Worm (Caenorhabditis elegans) whole organism, young adult: ENCODE measurements around the gene M03C11.6.
A peak's percentile ranks its signal among the peaks of the same experiment; 100 is the strongest.

ENCODE experiments used
- C17E4.6 ChIP-seq: fragments of 200-800 bp; sonication (Bioruptor generic); IDR thresholded peaks from 2 replicates; pipeline ENCODE4 v1.3.6; 2022; ENCODE audit warnings: missing genetic modification reagents, missing genetic modification characterization, missing compliant biosample characterization
- F10E7.11 ChIP-seq: sonication (generic microtip); optimal IDR thresholded peaks from 2 replicates; lab custom pipeline; 2017; ENCODE audit warnings: mild to moderate bottlenecking, missing genetic modification characterization, moderate library complexity, missing compliant biosample characterization
- F22D6.2 ChIP-seq: sonication (generic microtip); optimal IDR thresholded peaks from 2 replicates; lab custom pipeline; 2016; ENCODE audit warnings: mild to moderate bottlenecking, missing genetic modification characterization, missing compliant biosample characterization
- F23B12.7 ChIP-seq: sonication (generic microtip); optimal IDR thresholded peaks from 2 replicates; lab custom pipeline; 2017; ENCODE audit warnings: missing genetic modification characterization, mild to moderate bottlenecking, missing compliant biosample characterization, antibody characterized with exemption, moderate library complexity; ENCODE audit not compliant: insufficient read depth
- F33H1.4 ChIP-seq: fragments of 200-800 bp; sonication (Bioruptor generic); IDR thresholded peaks from 2 replicates; pipeline ENCODE4 v1.3.6; 2022; ENCODE audit warnings: missing genetic modification reagents, missing genetic modification characterization, missing compliant biosample characterization
- F39B2.1 ChIP-seq: fragments of 200-800 bp; sonication (Bioruptor generic); IDR thresholded peaks from 2 replicates; pipeline ENCODE4 v1.3.6; 2022; ENCODE audit warnings: missing genetic modification reagents, missing genetic modification characterization, missing compliant biosample characterization
- Y79H2A.3 ChIP-seq: fragments of 200-800 bp; sonication (Bioruptor generic); conservative IDR thresholded peaks from 2 replicates; pipeline ENCODE4 v1.3.6; 2022; ENCODE audit warnings: missing genetic modification reagents, missing genetic modification characterization, missing compliant biosample characterization
- aptf-3 ChIP-seq: fragments of 200-800 bp; sonication (Bioruptor generic); IDR thresholded peaks from 2 replicates; pipeline ENCODE4 v1.3.6; 2022; ENCODE audit warnings: missing genetic modification characterization, missing compliant biosample characterization
- atf-7 ChIP-seq: sonication (generic microtip); optimal IDR thresholded peaks from 2 replicates; lab custom pipeline; 2017; ENCODE audit warnings: mild to moderate bottlenecking, missing genetic modification characterization, missing compliant biosample characterization
- attf-3 ChIP-seq: fragments of 200-800 bp; sonication (Bioruptor generic); conservative IDR thresholded peaks from 2 replicates; pipeline ENCODE4 v1.3.6; 2022; ENCODE audit warnings: missing genetic modification reagents, missing genetic modification characterization, missing compliant biosample characterization
- attf-5 ChIP-seq: fragments of 200-800 bp; sonication (Bioruptor generic); optimal IDR thresholded peaks from 2 replicates; lab custom pipeline; 2018; ENCODE audit warnings: mild to moderate bottlenecking, missing genetic modification characterization, missing compliant biosample characterization
- attf-6 ChIP-seq: fragments of 200-800 bp; sonication (Bioruptor generic); IDR thresholded peaks from 2 replicates; pipeline ENCODE4 v1.3.6; 2022; ENCODE audit warnings: missing genetic modification reagents, missing genetic modification characterization, missing compliant biosample characterization
- bed-1 ChIP-seq: fragments of 200-800 bp; sonication (Bioruptor generic); IDR thresholded peaks from 2 replicates; pipeline ENCODE4 v1.3.6; 2022; ENCODE audit warnings: missing genetic modification reagents, missing genetic modification characterization, missing compliant biosample characterization
- cebp-1 ChIP-seq, 2 experiments: fragments of 200-800 bp in 1 of 2; sonication (Bioruptor generic) in 1 of 2; sonication (generic microtip) in 1 of 2; IDR thresholded peaks in 1 of 2; optimal IDR thresholded peaks in 1 of 2; 2 replicates each; pipeline versions ENCODE4 v1.3.6 to Lab custom; 2017 to 2022; ENCODE audit warnings: missing compliant biosample characterization in 2 of 2, missing genetic modification characterization in 2 of 2, mild to moderate bottlenecking in 1 of 2, missing genetic modification reagents in 1 of 2, moderate library complexity in 1 of 2
- cebp-2 ChIP-seq: fragments of 200-800 bp; sonication (Bioruptor generic); IDR thresholded peaks from 2 replicates; pipeline ENCODE4 v1.3.6; 2022; ENCODE audit warnings: missing genetic modification characterization, missing compliant biosample characterization
- ceh-100 ChIP-seq: fragments of 200-800 bp; sonication (Bioruptor generic); IDR thresholded peaks from 2 replicates; pipeline ENCODE4 v1.3.6; 2022; ENCODE audit warnings: missing genetic modification reagents, missing genetic modification characterization, missing compliant biosample characterization
- ceh-27 ChIP-seq: fragments of 200-800 bp; sonication (Bioruptor generic); optimal IDR thresholded peaks from 2 replicates; lab custom pipeline; 2018; ENCODE audit warnings: mild to moderate bottlenecking, missing genetic modification characterization, moderate library complexity, missing compliant biosample characterization
- ceh-58 ChIP-seq: fragments of 200-800 bp; sonication (Bioruptor generic); IDR thresholded peaks from 2 replicates; pipeline ENCODE4 v1.3.6; 2022; ENCODE audit warnings: missing genetic modification characterization, missing compliant biosample characterization
- ceh-79 ChIP-seq: sonication (generic microtip); optimal IDR thresholded peaks from 2 replicates; lab custom pipeline; 2017; ENCODE audit warnings: mild to moderate bottlenecking, missing genetic modification characterization, missing compliant biosample characterization
- ceh-91 ChIP-seq: fragments of 200-800 bp; sonication (Bioruptor generic); IDR thresholded peaks from 2 replicates; pipeline ENCODE4 v1.3.6; 2022; ENCODE audit warnings: missing genetic modification reagents, missing genetic modification characterization, missing compliant biosample characterization
- dpff-1 ChIP-seq: sonication (generic microtip); optimal IDR thresholded peaks from 2 replicates; lab custom pipeline; 2017; ENCODE audit warnings: mild to moderate bottlenecking, missing genetic modification characterization, missing compliant biosample characterization
- dpl-1 ChIP-seq: fragments of 150-350 bp; optimal IDR thresholded peaks from 2 replicates; lab custom pipeline; 2014; ENCODE audit warnings: missing biosample characterization, missing genetic modification reagents, missing genetic modification characterization
- egl-44 ChIP-seq: fragments of 200-800 bp; sonication (Bioruptor generic); IDR thresholded peaks from 2 replicates; pipeline ENCODE4 v1.3.6; 2022; ENCODE audit warnings: missing genetic modification reagents, missing genetic modification characterization, missing compliant biosample characterization
- egrh-3 ChIP-seq: fragments of 200-800 bp; sonication (Bioruptor generic); IDR thresholded peaks from 2 replicates; pipeline ENCODE4 v1.3.6; 2022; ENCODE audit warnings: missing genetic modification reagents, missing genetic modification characterization, missing compliant biosample characterization
- ets-4 ChIP-seq: fragments of 200-800 bp; sonication (Bioruptor generic); optimal IDR thresholded peaks from 2 replicates; lab custom pipeline; 2018; ENCODE audit warnings: mild to moderate bottlenecking, missing genetic modification characterization, missing compliant biosample characterization
- fkh-3 ChIP-seq: sonication (generic microtip); optimal IDR thresholded peaks from 2 replicates; lab custom pipeline; 2016; ENCODE audit warnings: mild to moderate bottlenecking, missing genetic modification characterization, missing compliant biosample characterization
- him-1 ChIP-seq: sonication (generic microtip); optimal IDR thresholded peaks from 2 replicates; lab custom pipeline; 2016; ENCODE audit warnings: missing genotype, missing genetic modification reagents, missing genetic modification characterization, missing compliant biosample characterization
- hlh-12 ChIP-seq: sonication (generic microtip); optimal IDR thresholded peaks from 2 replicates; lab custom pipeline; 2016; ENCODE audit warnings: missing genetic modification characterization, missing compliant biosample characterization
- hsf-1 ChIP-seq: fragments of 200-800 bp; sonication (Bioruptor generic); IDR thresholded peaks from 2 replicates; pipeline ENCODE4 v1.3.6; 2022; ENCODE audit warnings: missing genetic modification reagents, missing genetic modification characterization, missing compliant biosample characterization
- let-607 ChIP-seq, 2 experiments: fragments of 200-800 bp in 1 of 2; sonication (Bioruptor generic) in 1 of 2; sonication (generic microtip) in 1 of 2; optimal IDR thresholded peaks; 2 replicates each; lab custom pipeline; 2016 to 2018; ENCODE audit warnings: mild to moderate bottlenecking in 2 of 2, missing compliant biosample characterization in 2 of 2, missing genetic modification characterization in 2 of 2, moderate library complexity in 2 of 2, missing genotype in 1 of 2
- lin-26 ChIP-seq: fragments of 200-800 bp; sonication (Bioruptor generic); IDR thresholded peaks from 2 replicates; pipeline ENCODE4 v1.3.6; 2022; ENCODE audit warnings: missing genetic modification reagents, missing genetic modification characterization, missing compliant biosample characterization
- lin-40 ChIP-seq: sonication (generic microtip); optimal IDR thresholded peaks from 2 replicates; lab custom pipeline; 2016; ENCODE audit warnings: missing genetic modification characterization, mild to moderate bottlenecking, missing compliant biosample characterization, missing genotype, missing genetic modification reagents
- lsy-27 ChIP-seq: sonication (generic microtip); optimal IDR thresholded peaks from 2 replicates; lab custom pipeline; 2017; ENCODE audit warnings: missing genetic modification characterization, mild to moderate bottlenecking, missing compliant biosample characterization, antibody characterized with exemption, missing genotype, borderline replicate concordance; ENCODE audit not compliant: insufficient read depth
- madf-10 ChIP-seq: sonication (generic microtip); optimal IDR thresholded peaks from 2 replicates; lab custom pipeline; 2016; ENCODE audit warnings: mild to moderate bottlenecking, missing genetic modification characterization, missing compliant biosample characterization
- mcd-1 ChIP-seq: fragments of 200-800 bp; sonication (Bioruptor generic); IDR thresholded peaks from 2 replicates; pipeline ENCODE4 v1.3.6; 2022; ENCODE audit warnings: missing genetic modification reagents, missing genetic modification characterization, missing compliant biosample characterization
- mxl-1 ChIP-seq: sonication (generic microtip); optimal IDR thresholded peaks from 2 replicates; lab custom pipeline; 2016; ENCODE audit warnings: missing genetic modification characterization, missing compliant biosample characterization
- nhr-120 ChIP-seq: fragments of 200-800 bp; sonication (Bioruptor generic); IDR thresholded peaks from 2 replicates; pipeline ENCODE4 v1.3.6; 2022; ENCODE audit warnings: missing genetic modification characterization, missing compliant biosample characterization
- pha-4 ChIP-seq: fragments of 150-350 bp; sonication (generic microtip); optimal IDR thresholded peaks from 2 replicates; lab custom pipeline; 2014; ENCODE audit warnings: missing biosample characterization, missing genetic modification reagents, missing genetic modification characterization
- sdz-38 ChIP-seq: sonication (generic microtip); optimal IDR thresholded peaks from 2 replicates; lab custom pipeline; 2016; ENCODE audit warnings: missing genotype, missing genetic modification characterization, missing compliant biosample characterization
- snpc-1.3 ChIP-seq: sonication (generic microtip); optimal IDR thresholded peaks from 2 replicates; lab custom pipeline; 2017; ENCODE audit warnings: missing genetic modification characterization, mild to moderate bottlenecking, missing compliant biosample characterization, antibody characterized with exemption, moderate library complexity, missing genotype, missing genetic modification reagents; ENCODE audit not compliant: insufficient read depth
- snpc-3.4 ChIP-seq: sonication (generic microtip); optimal IDR thresholded peaks from 2 replicates; lab custom pipeline; 2017; ENCODE audit warnings: missing genetic modification characterization, mild to moderate bottlenecking, missing compliant biosample characterization, antibody characterized with exemption, moderate library complexity, missing genotype, missing genetic modification reagents
- tbp1 ChIP-seq: fragments of 200-800 bp; sonication (Bioruptor generic); optimal IDR thresholded peaks from 2 replicates; lab custom pipeline; 2018; ENCODE audit warnings: mild to moderate bottlenecking, missing genetic modification characterization, missing compliant biosample characterization
- unc-130 ChIP-seq: sonication (generic microtip); optimal IDR thresholded peaks from 2 replicates; lab custom pipeline; 2016; ENCODE audit warnings: missing genetic modification reagents, missing genetic modification characterization, missing compliant biosample characterization
- zfh-2 ChIP-seq: fragments of 200-800 bp; sonication (Bioruptor generic); conservative IDR thresholded peaks from 2 replicates; pipeline ENCODE4 v1.3.6; 2022; ENCODE audit warnings: missing genetic modification reagents, missing genetic modification characterization, missing compliant biosample characterization
- ztf-25 ChIP-seq: fragments of 200-800 bp; sonication (Bioruptor generic); IDR thresholded peaks from 2 replicates; pipeline ENCODE4 v1.3.6; 2022; ENCODE audit warnings: missing genetic modification reagents, missing genetic modification characterization, missing compliant biosample characterization
- ztf-26 ChIP-seq: sonication (generic microtip); optimal IDR thresholded peaks from 2 replicates; lab custom pipeline; 2017; ENCODE audit warnings: missing genetic modification characterization, missing compliant biosample characterization
- ztf-3 ChIP-seq: fragments of 200-800 bp; sonication (Bioruptor generic); optimal IDR thresholded peaks from 2 replicates; lab custom pipeline; 2018; ENCODE audit warnings: mild to moderate bottlenecking, missing genetic modification characterization, missing compliant biosample characterization
- ztf-6 ChIP-seq: fragments of 200-800 bp; sonication (Bioruptor generic); IDR thresholded peaks from 2 replicates; pipeline ENCODE4 v1.3.6; 2022; ENCODE audit warnings: missing genetic modification reagents, missing genetic modification characterization, missing compliant biosample characterization

Gene M03C11.6

ce11 chrIII:10421680-10422079 is 2.1 kb downstream of the M03C11.6 start:
- 0 out of 2 replicates have a peak, but pooled peaks have one; percentile 12 for TF ChIP-seq mcd-1 (GFP tag; lab: Robert Waterston, UW)
- peak; percentile 24 for TF ChIP-seq atf-7 (tag; lab: Kevin White, UChicago)
- peak; percentile 93 for TF ChIP-seq him-1
- no peak for TF ChIP-seq F33H1.4

- TF ChIP-seq C17E4.6 (GFP tag; lab: Robert Waterston, UW) (no peak), tbp1 (GFP tag; lab: Kevin White, UChicago) (peak; percentile 4), F10E7.11 (no peak), ets-4 (GFP tag; lab: Kevin White, UChicago) (no peak), fkh-3 (tag; lab: Kevin White, UChicago) (no peak), zfh-2 (GFP tag; lab: Robert Waterston, UW) (no peak), aptf-3 (GFP tag; lab: Robert Waterston, UW) (no peak), ztf-3 (GFP tag; lab: Kevin White, UChicago) (no peak), ceh-58 (GFP tag; lab: Robert Waterston, UW) (no peak), cebp-1 (GFP tag; IDR thresholded peaks at IDR 0.05; lab: Robert Waterston, UW) (no peak), cebp-1 (tag; optimal IDR thresholded peaks at IDR 0.05; lab: Kevin White, UChicago) (peak; percentile 55), F22D6.2 (tag; lab: Kevin White, UChicago) (no peak), F23B12.7 (tag; lab: Kevin White, UChicago) (no peak), attf-3 (no peak), dpff-1 (tag; lab: Kevin White, UChicago) (no peak), snpc-1.3 (tag; lab: Kevin White, UChicago) (no peak), cebp-2 (GFP tag; lab: Robert Waterston, UW) (no peak), ceh-79 (tag; lab: Kevin White, UChicago) (no peak), lsy-27 (tag; lab: Kevin White, UChicago) (no peak), hsf-1 (GFP tag; lab: Robert Waterston, UW) (no peak), hlh-12 (tag; lab: Kevin White, UChicago) (no peak), unc-130 (GFP tag; lab: Kevin White, UChicago) (no peak), ztf-26 (tag; lab: Kevin White, UChicago) (no peak), snpc-3.4 (tag; lab: Kevin White, UChicago) (no peak), ztf-6 (no peak), dpl-1 (GFP tag; lab: Kevin White, UChicago) (no peak), let-607 (tag; optimal IDR thresholded peaks at IDR 0.05; lab: Kevin White, UChicago) (peak in 1 of 2 experiments; percentile 40), ceh-91 (GFP tag; lab: Robert Waterston, UW) (no peak), egl-44 (GFP tag; lab: Robert Waterston, UW) (no peak), egrh-3 (GFP tag; lab: Robert Waterston, UW) (no peak), attf-6 (GFP tag; lab: Robert Waterston, UW) (no peak), nhr-120 (GFP tag; lab: Robert Waterston, UW) (no peak), pha-4 (tag; lab: Kevin White, UChicago) (no peak), attf-5 (GFP tag; lab: Kevin White, UChicago) (peak; percentile 69), F39B2.1 (no peak), sdz-38 (no peak), ceh-100 (no peak), bed-1 (GFP tag; lab: Robert Waterston, UW) (no peak), ceh-27 (GFP tag; lab: Kevin White, UChicago) (no peak), ztf-25 (GFP tag; lab: Robert Waterston, UW) (no peak), madf-10 (peak; percentile 7), lin-26 (GFP tag; lab: Robert Waterston, UW) (no peak), mxl-1 (tag; lab: Kevin White, UChicago) (no peak), Y79H2A.3 (GFP tag; lab: Robert Waterston, UW) (no peak), lin-40 (tag; lab: Kevin White, UChicago) (peak; percentile 20)
These were observed 8.0 kb downstream of the M03C11.6 start, which contains the start of gene ymel-1 for ce11 chrIII:10415822-10416221. ymel-1 (plus strand) TSS chrIII:10416139.
